Worm (Caenorhabditis elegans) whole organism, L1 larva: ENCODE measurements around the gene mtss-1.

Experiments
- C04F5.9 ChIP-seq: sonication (generic microtip); optimal IDR thresholded peaks from 2 replicates; lab custom pipeline; 2016; ENCODE audit warnings: missing genetic modification characterization, missing compliant biosample characterization
- C16A3.4 ChIP-seq: fragments of 150-350 bp; optimal IDR thresholded peaks from 2 replicates; lab custom pipeline; 2014; ENCODE audit warnings: missing biosample characterization, missing genetic modification characterization
- F16B12.6 ChIP-seq: fragments of 150-350 bp; optimal IDR thresholded peaks from 2 replicates; lab custom pipeline; 2014; ENCODE audit warnings: missing biosample characterization, missing genetic modification characterization
- Y116A8C.19 ChIP-seq: sonication (generic microtip); optimal IDR thresholded peaks from 2 replicates; lab custom pipeline; 2016; ENCODE audit warnings: missing compliant biosample characterization, missing genetic modification characterization, borderline replicate concordance
- ceh-88 ChIP-seq: fragments of 200-800 bp; sonication (Bioruptor generic); IDR thresholded peaks from 2 replicates; pipeline ENCODE4 v1.3.6; 2022; ENCODE audit warnings: missing genetic modification characterization, missing compliant biosample characterization
- dpl-1 ChIP-seq, 3 experiments: fragments of 150-350 bp in 2 of 3; sonication (generic microtip) in 1 of 3; optimal IDR thresholded peaks; 2 replicates each; lab custom pipeline; 2014 to 2017; ENCODE audit warnings: missing biosample characterization in 3 of 3, missing genetic modification characterization in 3 of 3, missing genetic modification reagents in 3 of 3
- dsc-1 ChIP-seq: sonication (generic microtip); optimal IDR thresholded peaks from 2 replicates; lab custom pipeline; 2016; ENCODE audit warnings: mild to moderate bottlenecking, missing genetic modification characterization, missing compliant biosample characterization
- efl-1 ChIP-seq, 4 experiments: fragments of 150-350 bp; optimal IDR thresholded peaks in 3 of 4; peaks in 1 of 4; 1 replicate in 1 of 4; 2 replicates in 3 of 4; lab custom pipeline; 2014; ENCODE audit warnings: missing biosample characterization in 2 of 4, missing genetic modification characterization in 2 of 4, missing genetic modification reagents in 2 of 4
- egl-13 ChIP-seq: sonication (generic microtip); optimal IDR thresholded peaks from 2 replicates; lab custom pipeline; 2016; ENCODE audit warnings: missing genotype, missing genetic modification reagents, missing genetic modification characterization, missing compliant biosample characterization
- ets-5 ChIP-seq: fragments of 200-800 bp; sonication (Bioruptor generic); IDR thresholded peaks from 2 replicates; pipeline ENCODE4 v1.3.6; 2022; ENCODE audit warnings: missing genetic modification characterization, missing compliant biosample characterization
- fkh-4 ChIP-seq: sonication (generic microtip); optimal IDR thresholded peaks from 2 replicates; lab custom pipeline; 2016; ENCODE audit warnings: missing compliant biosample characterization, missing genetic modification characterization, borderline replicate concordance
- fkh-8 ChIP-seq: sonication (generic microtip); optimal IDR thresholded peaks from 2 replicates; lab custom pipeline; 2016; ENCODE audit warnings: mild to moderate bottlenecking, missing genetic modification characterization, missing compliant biosample characterization
- grh-1 ChIP-seq: fragments of 200-800 bp; sonication (Bioruptor generic); IDR thresholded peaks from 2 replicates; pipeline ENCODE4 v1.3.6; 2022; ENCODE audit warnings: missing genetic modification reagents, missing genetic modification characterization, missing compliant biosample characterization
- isw-1 ChIP-seq: fragments of 200-800 bp; sonication (Bioruptor generic); IDR thresholded peaks from 2 replicates; pipeline ENCODE4 v1.3.6; 2022; ENCODE audit warnings: missing genetic modification characterization, missing compliant biosample characterization
- jun-1 ChIP-seq: fragments of 150-350 bp; optimal IDR thresholded peaks from 2 replicates; lab custom pipeline; 2014; ENCODE audit warnings: missing biosample characterization, missing genetic modification reagents, missing genetic modification characterization
- lin-14 ChIP-seq: fragments of 200-800 bp; sonication (Bioruptor generic); optimal IDR thresholded peaks from 2 replicates; lab custom pipeline; 2018; ENCODE audit warnings: mild to moderate bottlenecking, missing genetic modification characterization, moderate library complexity, missing compliant biosample characterization
- lin-15B ChIP-seq: fragments of 150-350 bp; sonication (generic microtip); optimal IDR thresholded peaks from 3 replicates; lab custom pipeline; 2014; ENCODE audit warnings: missing biosample characterization, missing genetic modification characterization
- lsy-2 ChIP-seq, 2 experiments: fragments of 150-350 bp; optimal IDR thresholded peaks; 2 replicates each; lab custom pipeline; 2014; ENCODE audit warnings: missing biosample characterization in 2 of 2, missing genetic modification characterization in 2 of 2
- mab-9 ChIP-seq: fragments of 200-800 bp; sonication (Bioruptor generic); IDR thresholded peaks from 2 replicates; pipeline ENCODE4 v1.3.6; 2022; ENCODE audit warnings: missing genetic modification reagents, missing genetic modification characterization, missing compliant biosample characterization
- nhr-11 ChIP-seq: fragments of 150-350 bp; optimal IDR thresholded peaks from 2 replicates; lab custom pipeline; 2014; ENCODE audit warnings: missing biosample characterization, missing genetic modification characterization
- nhr-19 ChIP-seq: fragments of 200-800 bp; sonication (Bioruptor generic); conservative IDR thresholded peaks from 2 replicates; pipeline ENCODE4 v1.3.6; 2022; ENCODE audit warnings: missing genetic modification characterization, missing compliant biosample characterization
- nhr-20 ChIP-seq: sonication (generic microtip); optimal IDR thresholded peaks from 2 replicates; lab custom pipeline; 2016; ENCODE audit warnings: mild to moderate bottlenecking, missing genetic modification characterization, missing compliant biosample characterization
- nhr-237 ChIP-seq: fragments of 150-350 bp; optimal IDR thresholded peaks from 2 replicates; lab custom pipeline; 2014; ENCODE audit warnings: missing biosample characterization, missing genetic modification characterization
- nhr-47 ChIP-seq: sonication (generic microtip); optimal IDR thresholded peaks from 2 replicates; lab custom pipeline; 2016; ENCODE audit warnings: mild to moderate bottlenecking, missing genetic modification characterization, moderate library complexity, missing compliant biosample characterization
- nhr-76 ChIP-seq: sonication (generic microtip); optimal IDR thresholded peaks from 2 replicates; lab custom pipeline; 2017; ENCODE audit warnings: missing biosample characterization, missing genetic modification characterization
- nhr-84 ChIP-seq: sonication (generic microtip); optimal IDR thresholded peaks from 2 replicates; lab custom pipeline; 2017; ENCODE audit warnings: missing biosample characterization, missing genetic modification characterization
- nhr-85 ChIP-seq: sonication (generic microtip); peaks from one replicate; lab custom pipeline; 2016; ENCODE audit warnings: missing genetic modification characterization, inconsistent platforms, missing compliant biosample characterization
- nhr-90 ChIP-seq: sonication (generic microtip); optimal IDR thresholded peaks from 2 replicates; lab custom pipeline; 2016; ENCODE audit warnings: mild to moderate bottlenecking, missing genetic modification characterization, missing compliant biosample characterization; ENCODE audit not compliant: poor library complexity
- pag-3 ChIP-seq: sonication (generic microtip); optimal IDR thresholded peaks from 2 replicates; lab custom pipeline; 2017; ENCODE audit warnings: missing genetic modification characterization, mild to moderate bottlenecking, missing compliant biosample characterization, antibody characterized with exemption, borderline replicate concordance; ENCODE audit not compliant: insufficient read depth
- pqm-1 ChIP-seq: sonication (generic microtip); optimal IDR thresholded peaks from 3 replicates; lab custom pipeline; 2017; ENCODE audit warnings: missing biosample characterization, missing genetic modification characterization
- rnt-1 ChIP-seq: sonication (generic microtip); optimal IDR thresholded peaks from 2 replicates; lab custom pipeline; 2016; ENCODE audit warnings: mild to moderate bottlenecking, missing genetic modification characterization, moderate library complexity, missing compliant biosample characterization
- snpc-4 ChIP-seq: fragments of 150-350 bp; optimal IDR thresholded peaks from 2 replicates; lab custom pipeline; 2014; ENCODE audit warnings: missing biosample characterization, missing genetic modification characterization
- snu-23 ChIP-seq: sonication (generic microtip); optimal IDR thresholded peaks from 2 replicates; lab custom pipeline; 2016; ENCODE audit warnings: missing genetic modification characterization, missing compliant biosample characterization
- sptf-1 ChIP-seq: fragments of 150-350 bp; optimal IDR thresholded peaks from 2 replicates; lab custom pipeline; 2014; ENCODE audit warnings: missing biosample characterization, missing genetic modification characterization
- tbx-2 ChIP-seq: sonication (generic microtip); optimal IDR thresholded peaks from 2 replicates; lab custom pipeline; 2016; ENCODE audit warnings: missing genetic modification characterization, missing compliant biosample characterization
- unc-86 ChIP-seq: sonication (generic microtip); optimal IDR thresholded peaks from 2 replicates; lab custom pipeline; 2016; ENCODE audit warnings: missing genetic modification characterization, missing compliant biosample characterization
- unc-98 ChIP-seq: fragments of 200-800 bp; sonication (Bioruptor generic); IDR thresholded peaks from 2 replicates; pipeline ENCODE4 v1.3.6; 2022; ENCODE audit warnings: missing genetic modification characterization, missing compliant biosample characterization
- vab-15 ChIP-seq: sonication (generic microtip); optimal IDR thresholded peaks from 2 replicates; lab custom pipeline; 2017; ENCODE audit warnings: missing genotype, mild to moderate bottlenecking, missing genetic modification characterization, missing compliant biosample characterization
- xbp-1 ChIP-seq: sonication (generic microtip); optimal IDR thresholded peaks from 2 replicates; lab custom pipeline; 2016; ENCODE audit warnings: missing genetic modification characterization, missing compliant biosample characterization
- zag-1 ChIP-seq: fragments of 150-350 bp; optimal IDR thresholded peaks from 2 replicates; lab custom pipeline; 2014; ENCODE audit warnings: missing biosample characterization, missing genetic modification characterization
- zip-4 ChIP-seq: fragments of 200-800 bp; sonication (Bioruptor generic); optimal IDR thresholded peaks from 2 replicates; lab custom pipeline; 2018; ENCODE audit warnings: mild to moderate bottlenecking, missing genetic modification characterization, moderate library complexity, missing compliant biosample characterization

Gene mtss-1

ce11 chrIII:8785426-8785825 is 17.3 kb downstream of the mtss-1 start (continued):
- TF ChIP-seq fkh-8 (peak; percentile 81), zip-4 (GFP tag; lab: Kevin White, UChicago) (no peak), dpl-1 (GFP tag; optimal IDR thresholded peaks at IDR 0.05; lab: Kevin White, UChicago) (peak; percentile 23 to 39 (median 32)), lin-15B (no peak), xbp-1 (tag; lab: Kevin White, UChicago) (peak; percentile 27), C16A3.4 (peak; percentile 29), nhr-90 (tag; lab: Kevin White, UChicago) (no peak), nhr-84 (tag; lab: Kevin White, UChicago) (no peak), zag-1 (no peak), rnt-1 (peak; percentile 73), mab-9 (GFP tag; lab: Robert Waterston, UW) (no peak), nhr-85 (tag; lab: Kevin White, UChicago) (no peak), vab-15 (no peak)

ce11 chrIII:8786077-8786476 is 18.0 kb downstream of the mtss-1 start, which contains the start of gene K02D10.8:
TSS of gene K02D10.8 (plus strand) at chrIII:8786377.
- TF ChIP-seq nhr-47 (tag; lab: Kevin White, UChicago) (no peak), nhr-20 (tag; lab: Kevin White, UChicago) (no peak), snu-23 (GFP tag; lab: Kevin White, UChicago) (no peak), zag-1 (no peak), jun-1 (tag; lab: Kevin White, UChicago) (no peak), lin-15B (no peak), nhr-237 (tag; lab: Kevin White, UChicago) (no peak), nhr-85 (tag; lab: Kevin White, UChicago) (no peak), pqm-1 (tag; lab: Kevin White, UChicago) (no peak), tbx-2 (tag; lab: Kevin White, UChicago) (no peak), unc-86 (tag; lab: Kevin White, UChicago) (no peak), fkh-4 (tag; lab: Kevin White, UChicago) (no peak), grh-1 (GFP tag; lab: Robert Waterston, UW) (no peak), snpc-4 (tag; lab: Kevin White, UChicago) (no peak), dpl-1 (GFP tag; optimal IDR thresholded peaks at IDR 0.05; lab: Kevin White, UChicago) (no peak), nhr-11 (tag; lab: Kevin White, UChicago) (no peak), lin-14 (GFP tag; lab: Kevin White, UChicago) (no peak)

ce11 chrIII:8788690-8789089 is 20.6 kb downstream of the mtss-1 start:
- TF ChIP-seq dsc-1 (tag; lab: Kevin White, UChicago): peak; percentile 7
- TF ChIP-seq rnt-1: peak; percentile 21
- no peak for TF ChIP-seq nhr-19
- peak; percentile 45 for TF ChIP-seq lin-14 (GFP tag; lab: Kevin White, UChicago)
- no peak for TF ChIP-seq efl-1 (optimal IDR thresholded peaks at IDR 0.05; lab: Kevin White, UChicago)
- peak in 1 of 2 experiments; percentile 67 for TF ChIP-seq efl-1 (GFP tag; optimal IDR thresholded peaks at IDR 0.05 in 1 of 2; lab: Kevin White, UChicago)

ce11 chrIII:8791235-8791634 is 23.1 kb downstream of the mtss-1 start, which contains the start of the genes zfp-1 and F54F2.14:
TSS of gene zfp-1 (plus strand) at chrIII:8791535.
TSS of gene F54F2.14 (plus strand) at chrIII:8791546.
- no peak for TF ChIP-seq C04F5.9 (tag; lab: Kevin White, UChicago)
- TF ChIP-seq, all 84 proteins: peak for 0

- TF ChIP-seq Y116A8C.19 (tag; lab: Kevin White, UChicago): no peak
- TF ChIP-seq egl-13 (tag; lab: Kevin White, UChicago): no peak
- no peak for TF ChIP-seq F16B12.6 (tag; lab: Kevin White, UChicago)
- no peak for TF ChIP-seq lsy-2 (tag; optimal IDR thresholded peaks at IDR 0.05; lab: Kevin White, UChicago)
- no peak for TF ChIP-seq isw-1 (GFP tag; lab: Robert Waterston, UW)
- TF ChIP-seq pag-3 (tag; lab: Kevin White, UChicago): no peak
- TF ChIP-seq nhr-90 (tag; lab: Kevin White, UChicago): no peak
- TF ChIP-seq ets-5: no peak
- no peak for TF ChIP-seq ceh-88 (GFP tag; lab: Robert Waterston, UW)
- no peak for TF ChIP-seq nhr-19
- TF ChIP-seq unc-98 (GFP tag; lab: Robert Waterston, UW): no peak
- TF ChIP-seq sptf-1: no peak
- no peak for TF ChIP-seq nhr-76 (tag; lab: Kevin White, UChicago)
These were observed 24.1 kb downstream of the mtss-1 start, which contains the start of gene ztf-1 for ce11 chrIII:8792251-8792650. TSS of gene ztf-1 (minus strand) at chrIII:8792351.
